Worm (Caenorhabditis elegans) whole organism, L2 larva: ENCODE data around the gene nhx-1.

Experiments
- nhr-12 ChIP-seq: fragments of 150-350 bp; optimal IDR thresholded peaks from 2 replicates; lab custom pipeline; 2014; ENCODE audit warnings: missing biosample characterization, missing genetic modification characterization
- sem-4 ChIP-seq: fragments of 150-350 bp; optimal IDR thresholded peaks from 2 replicates; lab custom pipeline; 2014; ENCODE audit warnings: missing biosample characterization, missing genetic modification reagents, missing genetic modification characterization
- snpc-4 ChIP-seq: fragments of 150-350 bp; optimal IDR thresholded peaks from 2 replicates; lab custom pipeline; 2014; ENCODE audit warnings: missing biosample characterization, missing genetic modification characterization
- ztf-11 ChIP-seq: sonication (generic microtip); optimal IDR thresholded peaks from 2 replicates; lab custom pipeline; 2017; ENCODE audit warnings: missing biosample characterization, missing genetic modification characterization

DNA sequence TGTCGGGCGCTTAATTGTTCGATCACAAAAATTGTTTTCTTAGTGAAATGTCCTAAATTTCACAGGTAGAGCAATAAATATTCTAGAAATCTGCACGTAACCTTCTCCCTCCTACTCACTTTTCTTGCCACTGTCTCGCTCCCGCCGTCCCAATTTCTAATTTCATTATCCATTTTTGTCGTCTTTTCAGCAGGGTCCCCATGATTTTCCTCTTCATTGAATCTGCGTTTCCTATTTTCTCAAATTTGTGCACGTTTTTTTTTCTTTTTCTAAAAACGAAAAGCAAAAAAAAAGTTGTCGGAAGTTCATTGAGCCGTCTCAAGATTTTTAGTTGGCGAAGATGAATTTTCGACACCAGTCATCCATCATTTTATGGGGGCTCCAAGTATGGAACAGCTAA lies 29.5 kb downstream of the nhx-1 start:
- no peak for TF ChIP-seq ztf-11 (tag; lab: Kevin White, UChicago)
- no peak for TF ChIP-seq nhr-12 (tag; lab: Kevin White, UChicago)
- no peak for TF ChIP-seq sem-4 (tag; lab: Kevin White, UChicago)
- no peak for TF ChIP-seq snpc-4 (tag; lab: Kevin White, UChicago)
